Worm (Caenorhabditis elegans): Measurements from ENCODE around the gene C28A5.1.

The C28A5.1 gene

ce11 chrIII:4414041-4414440 is 20.1 kb downstream of the C28A5.1 start (continued):
- TF ChIP-seq hif-1 (tag; optimal IDR thresholded peaks at IDR 0.05) (peak in 1 of 2 experiments; percentile 38), lin-29 (GFP tag; IDR thresholded peaks at IDR 0.05) (peak; percentile 26; the same call in 1 of the 2 replicates), ceh-20 (GFP tag; IDR thresholded peaks at IDR 0.05) (peak; percentile 82), zfp-3 (GFP tag; conservative IDR thresholded peaks at IDR 0.05) (peak; percentile 74; the same call in 1 of the 2 replicates), D1046.2 (GFP tag; IDR thresholded peaks at IDR 0.05) (peak; percentile 63; the same call in 1 of the 2 replicates), egl-43 (GFP tag; IDR thresholded peaks at IDR 0.05) (peak; percentile 86), Y105C5A.15 (GFP tag; IDR thresholded peaks at IDR 0.05) (peak; percentile 79; the same call in 1 of the 2 replicates), ztf-7 (tag; optimal IDR thresholded peaks at IDR 0.05) (peak; percentile 47), daf-16 (GFP tag; optimal IDR thresholded peaks at IDR 0.05) (peak in 1 of 2 experiments; percentile 13), daf-16 (tag; optimal IDR thresholded peaks at IDR 0.05) (peak; percentile 7), rbr-2 (tag; optimal IDR thresholded peaks at IDR 0.05) (peak; percentile 65), vab-7 (GFP tag; IDR thresholded peaks at IDR 0.05) (peak; percentile 68), T26A8.4 (GFP tag; IDR thresholded peaks at IDR 0.05) (peak; percentile 84), dmd-6 (GFP tag; IDR thresholded peaks at IDR 0.05) (peak; percentile 69), nhr-48 (tag; optimal IDR thresholded peaks at IDR 0.05) (peak; percentile 38), spr-1 (tag; optimal IDR thresholded peaks at IDR 0.05) (peak; percentile 12), F37D6.2 (tag; optimal IDR thresholded peaks at IDR 0.05) (peak; percentile 5), ctbp-1 (GFP tag; IDR thresholded peaks at IDR 0.05) (peak; percentile 75), arid-1 (GFP tag; conservative IDR thresholded peaks at IDR 0.05) (peak; percentile 62), Y5F2A.4 (GFP tag; optimal IDR thresholded peaks at IDR 0.05) (peak; percentile 65), ZK337.2 (GFP tag; IDR thresholded peaks at IDR 0.05) (peak; percentile 39; the same call in 1 of the 2 replicates), dpl-1 (GFP tag; optimal IDR thresholded peaks at IDR 0.05) (peak; percentile 41), madf-5 (GFP tag; IDR thresholded peaks at IDR 0.05) (0 out of 4 replicates have a peak, but pooled peaks have one; percentile 16 to 33), nhr-102 (tag; optimal IDR thresholded peaks at IDR 0.05) (peak; percentile 58), dmd-9 (GFP tag; IDR thresholded peaks at IDR 0.05) (peak; percentile 30; the same call in 1 of the 2 replicates), aha-1 (tag) (peak; percentile 83), hmg-1.1 (GFP tag; IDR thresholded peaks at IDR 0.05) (peak; percentile 87)

- no peak for TF ChIP-seq R02D3.7 (tag; optimal IDR thresholded peaks at IDR 0.05)
- no peak for TF ChIP-seq fkh-10 (GFP tag; optimal IDR thresholded peaks at IDR 0.05)
- TF ChIP-seq attf-4 (tag; optimal IDR thresholded peaks at IDR 0.05): no peak
- TF ChIP-seq nhr-28 (tag; optimal IDR thresholded peaks at IDR 0.05): peak; percentile 61
- TF ChIP-seq zip-11 (GFP tag; IDR thresholded peaks at IDR 0.05): no peak
- no peak for TF ChIP-seq daf-16 (GFP tag; optimal IDR thresholded peaks at IDR 0.05)
- peak; percentile 85 for TF ChIP-seq daf-16 (tag; optimal IDR thresholded peaks at IDR 0.05)
- peak in 1 of 2 experiments; percentile 42 for TF ChIP-seq mdl-1 (tag; optimal IDR thresholded peaks at IDR 0.05)
- TF ChIP-seq hlh-11 (tag; optimal IDR thresholded peaks at IDR 0.05): peak; percentile 50
- peak; percentile 68 for TF ChIP-seq dve-1 (tag; optimal IDR thresholded peaks at IDR 0.05; ENCODE audit: insufficient read depth)
- TF ChIP-seq dmd-6 (GFP tag; IDR thresholded peaks at IDR 0.05): peak; percentile 72
- TF ChIP-seq hif-1 (tag; optimal IDR thresholded peaks at IDR 0.05): no peak
- no peak for TF ChIP-seq ztf-7 (tag; optimal IDR thresholded peaks at IDR 0.05)
- peak; percentile 77 for TF ChIP-seq pqm-1 (tag; optimal IDR thresholded peaks at IDR 0.05)
- TF ChIP-seq nhr-77 (tag; optimal IDR thresholded peaks at IDR 0.05): peak; percentile 75
- no peak for TF ChIP-seq dmd-9 (GFP tag; IDR thresholded peaks at IDR 0.05)
Observed at ce11 chrIII:4413099-4413498, 21.0 kb downstream of the C28A5.1 start, which contains the start of gene mpc-1. Gene mpc-1, plus strand, starts transcription at chrIII:4413457.

Measured in whole organism, L4 larva.